Worm (Caenorhabditis elegans) whole organism, mixed stage, embryonic: ENCODE data around the gene nob-1.

Source experiments
- M03D4.4 ChIP-seq: sonication (generic microtip); optimal IDR thresholded peaks from 2 replicates; lab custom pipeline; 2017; ENCODE audit warnings: mild to moderate bottlenecking, missing genetic modification characterization, missing compliant biosample characterization
- bed-3 ChIP-seq: fragments of 200-800 bp; sonication (Bioruptor generic); optimal IDR thresholded peaks from 3 replicates; lab custom pipeline; 2018; ENCODE audit warnings: mild to moderate bottlenecking, missing genetic modification characterization, moderate library complexity, missing compliant biosample characterization
- blmp-1 ChIP-seq: fragments of 150-350 bp; optimal IDR thresholded peaks from 2 replicates; lab custom pipeline; 2014; ENCODE audit warnings: missing biosample characterization, missing genetic modification characterization
- ceh-39 ChIP-seq: fragments of 150-350 bp; optimal IDR thresholded peaks from 2 replicates; lab custom pipeline; 2014; ENCODE audit warnings: missing biosample characterization, missing genetic modification characterization
- ceh-43 ChIP-seq: fragments of 200-800 bp; sonication (Bioruptor generic); optimal IDR thresholded peaks from 2 replicates; lab custom pipeline; 2018; ENCODE audit warnings: mild to moderate bottlenecking, missing genetic modification characterization, moderate library complexity, missing compliant biosample characterization
- ceh-83 ChIP-seq: fragments of 200-800 bp; sonication (Bioruptor generic); optimal IDR thresholded peaks from 2 replicates; lab custom pipeline; 2018; ENCODE audit warnings: mild to moderate bottlenecking, missing genetic modification characterization, missing compliant biosample characterization
- ces-1 ChIP-seq: fragments of 150-350 bp; optimal IDR thresholded peaks from 2 replicates; lab custom pipeline; 2014; ENCODE audit warnings: missing biosample characterization, missing genetic modification reagents, missing genetic modification characterization
- cnd-1 ChIP-seq: fragments of 200-800 bp; sonication (Bioruptor generic); optimal IDR thresholded peaks from 2 replicates; lab custom pipeline; 2018; ENCODE audit warnings: mild to moderate bottlenecking, missing genetic modification characterization, missing compliant biosample characterization
- drap-1 ChIP-seq: fragments of 200-800 bp; sonication (Bioruptor generic); optimal IDR thresholded peaks from 3 replicates; lab custom pipeline; 2018; ENCODE audit warnings: mild to moderate bottlenecking, missing genetic modification characterization, missing compliant biosample characterization
- elt-1 ChIP-seq: sonication (generic microtip); optimal IDR thresholded peaks from 2 replicates; lab custom pipeline; 2017; ENCODE audit warnings: missing genetic modification characterization, mild to moderate bottlenecking, missing compliant biosample characterization, antibody characterized with exemption, moderate library complexity, borderline replicate concordance; ENCODE audit not compliant: insufficient read depth
- elt-3 ChIP-seq: fragments of 150-350 bp; optimal IDR thresholded peaks from 2 replicates; lab custom pipeline; 2014; ENCODE audit warnings: missing biosample characterization, missing genetic modification characterization
- flh-1 ChIP-seq: fragments of 200-800 bp; sonication (Bioruptor generic); optimal IDR thresholded peaks from 2 replicates; lab custom pipeline; 2018; ENCODE audit warnings: mild to moderate bottlenecking, missing genetic modification characterization, moderate library complexity, missing compliant biosample characterization
- ham-2 ChIP-seq: fragments of 200-800 bp; sonication (Bioruptor generic); optimal IDR thresholded peaks from 2 replicates; lab custom pipeline; 2018; ENCODE audit warnings: mild to moderate bottlenecking, missing genetic modification characterization, missing compliant biosample characterization
- hlh-1 ChIP-seq: fragments of 150-350 bp; optimal IDR thresholded peaks from 2 replicates; lab custom pipeline; 2014; ENCODE audit warnings: missing biosample characterization, missing genetic modification reagents, missing genetic modification characterization
- lin-13 ChIP-seq: fragments of 150-350 bp; optimal IDR thresholded peaks from 2 replicates; lab custom pipeline; 2014; ENCODE audit warnings: missing biosample characterization, missing genetic modification characterization
- lin-32 ChIP-seq: fragments of 200-800 bp; sonication (Bioruptor generic); optimal IDR thresholded peaks from 2 replicates; lab custom pipeline; 2018; ENCODE audit warnings: mild to moderate bottlenecking, missing genetic modification characterization, missing compliant biosample characterization
- lsy-2 ChIP-seq: fragments of 150-350 bp; optimal IDR thresholded peaks from 2 replicates; lab custom pipeline; 2014; ENCODE audit warnings: missing biosample characterization, missing genetic modification characterization
- mab-5 ChIP-seq: fragments of 150-350 bp; optimal IDR thresholded peaks from 2 replicates; lab custom pipeline; 2014; ENCODE audit warnings: missing biosample characterization, missing genetic modification characterization
- nhr-12 ChIP-seq: fragments of 150-350 bp; optimal IDR thresholded peaks from 2 replicates; lab custom pipeline; 2014; ENCODE audit warnings: missing biosample characterization, missing genetic modification characterization
- nhr-2 ChIP-seq: fragments of 150-350 bp; optimal IDR thresholded peaks from 2 replicates; lab custom pipeline; 2014; ENCODE audit warnings: missing biosample characterization, missing genetic modification characterization
- nhr-237 ChIP-seq: fragments of 150-350 bp; optimal IDR thresholded peaks from 2 replicates; lab custom pipeline; 2014; ENCODE audit warnings: missing biosample characterization, missing genetic modification characterization
- nhr-28 ChIP-seq: fragments of 150-350 bp; optimal IDR thresholded peaks from 2 replicates; lab custom pipeline; 2014; ENCODE audit warnings: missing biosample characterization, missing genetic modification characterization
- nhr-76 ChIP-seq: sonication (generic microtip); optimal IDR thresholded peaks from 2 replicates; lab custom pipeline; 2017; ENCODE audit warnings: missing biosample characterization, missing genetic modification characterization
- pha-4 ChIP-seq: fragments of 150-350 bp; optimal IDR thresholded peaks from 2 replicates; lab custom pipeline; 2018; ENCODE audit warnings: missing biosample characterization, missing genetic modification reagents, missing genetic modification characterization
- sem-2 ChIP-seq: fragments of 200-800 bp; sonication (Bioruptor generic); optimal IDR thresholded peaks from 2 replicates; lab custom pipeline; 2018; ENCODE audit warnings: mild to moderate bottlenecking, missing genetic modification characterization, missing compliant biosample characterization
- snpc-4 ChIP-seq: fragments of 150-350 bp; optimal IDR thresholded peaks from 2 replicates; lab custom pipeline; 2014; ENCODE audit warnings: missing biosample characterization, missing genetic modification characterization
- sptf-1 ChIP-seq: sonication (generic microtip); optimal IDR thresholded peaks from 2 replicates; lab custom pipeline; 2017; ENCODE audit warnings: mild to moderate bottlenecking, missing genetic modification characterization, moderate library complexity, missing compliant biosample characterization
- unc-39 ChIP-seq: fragments of 150-350 bp; optimal IDR thresholded peaks from 2 replicates; lab custom pipeline; 2014; ENCODE audit warnings: missing biosample characterization, missing genetic modification characterization
- unc-62 ChIP-seq: fragments of 150-350 bp; optimal IDR thresholded peaks from 2 replicates; lab custom pipeline; 2014; ENCODE audit warnings: missing biosample characterization, missing genetic modification reagents, missing genetic modification characterization
- zip-8 ChIP-seq: fragments of 150-350 bp; optimal IDR thresholded peaks from 2 replicates; lab custom pipeline; 2014; ENCODE audit warnings: missing biosample characterization, missing genetic modification characterization
- ztf-11 ChIP-seq: fragments of 150-350 bp; optimal IDR thresholded peaks from 2 replicates; lab custom pipeline; 2014; ENCODE audit warnings: missing biosample characterization, missing genetic modification characterization

nob-1 gene

ce11 chrIII:12119625-12120024, 35.5 kb upstream of the nob-1 start:
- TF ChIP-seq hlh-1 (tag; lab: Kevin White, UChicago) = peak; percentile 40
- no peak for TF ChIP-seq sem-2
- peak; percentile 57 for TF ChIP-seq unc-62 (GFP tag; lab: Kevin White, UChicago)

DNA sequence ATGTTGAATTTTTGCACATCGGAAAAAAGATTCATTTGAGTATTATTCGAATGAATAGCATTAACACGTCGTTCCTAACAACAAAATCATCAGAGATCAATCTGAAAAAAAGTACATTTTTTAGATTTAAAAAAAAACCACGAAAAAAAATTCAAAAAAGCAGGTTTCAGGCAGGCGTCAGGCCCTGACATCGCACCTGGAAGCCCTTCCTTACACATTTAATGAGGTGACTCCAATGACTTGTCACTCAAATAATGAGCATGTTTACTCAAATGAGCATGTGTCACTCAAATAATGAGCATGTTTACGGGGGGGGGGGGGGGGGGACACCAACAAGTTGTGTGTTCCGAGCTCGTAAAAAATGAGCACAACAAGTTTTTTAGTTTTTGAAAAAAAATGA, 34.3 kb upstream of the nob-1 start, which contains the start of gene lron-12:
Gene lron-12, minus strand, starts transcription at position 101 of the 400 bp plus-strand sequence.
- TF ChIP-seq ces-1 (GFP tag; lab: Kevin White, UChicago) (no peak), mab-5 (tag; lab: Kevin White, UChicago) (no peak), nhr-28 (tag; lab: Kevin White, UChicago) (no peak), elt-1 (tag; lab: Kevin White, UChicago) (no peak)

ce11 chrIII:12107441-12107840, 23.3 kb upstream of the nob-1 start, which contains the start of the genes cest-12 and lonp-2:
Gene cest-12, minus strand, starts transcription at chrIII:12107541.
Gene lonp-2, plus strand, starts transcription at chrIII:12107774.
- TF ChIP-seq zip-8 (tag; lab: Kevin White, UChicago) (no peak), lin-32 (GFP tag; lab: Kevin White, UChicago) (no peak), drap-1 (GFP tag; lab: Kevin White, UChicago) (no peak), unc-62 (GFP tag; lab: Kevin White, UChicago) (no peak), elt-3 (tag; lab: Kevin White, UChicago) (no peak), blmp-1 (no peak), nhr-2 (no peak), unc-39 (tag; lab: Kevin White, UChicago) (no peak), ceh-39 (tag; lab: Kevin White, UChicago) (no peak), bed-3 (no peak), cnd-1 (tag; lab: Kevin White, UChicago) (no peak), elt-1 (tag; lab: Kevin White, UChicago) (no peak), nhr-12 (no peak), lin-13 (tag; lab: Kevin White, UChicago) (no peak), nhr-237 (tag; lab: Kevin White, UChicago) (no peak), sptf-1 (tag; lab: Kevin White, UChicago) (no peak), hlh-1 (tag; lab: Kevin White, UChicago) (no peak)

- TF ChIP-seq lin-13 (tag; lab: Kevin White, UChicago) = no peak
- no peak for TF ChIP-seq nhr-28 (tag; lab: Kevin White, UChicago)
- no peak for TF ChIP-seq lin-32 (GFP tag; lab: Kevin White, UChicago)
- TF ChIP-seq M03D4.4 (tag; lab: Kevin White, UChicago) = no peak
- TF ChIP-seq lsy-2 (tag; lab: Kevin White, UChicago) = no peak
- TF ChIP-seq sem-2 = no peak
- TF ChIP-seq unc-62 (GFP tag; lab: Kevin White, UChicago) = no peak
- TF ChIP-seq flh-1 (GFP tag; lab: Kevin White, UChicago) = no peak
- no peak for TF ChIP-seq unc-39 (tag; lab: Kevin White, UChicago)
- TF ChIP-seq, all 35 proteins: peak for 0
Measured at ce11 chrIII:12094158-12094856, 10.2 kb upstream of the nob-1 start.

ce11 chrIII:12092595-12092994, 8.5 kb upstream of the nob-1 start:
- TF ChIP-seq ceh-43 (GFP tag; lab: Kevin White, UChicago) (no peak), blmp-1 (no peak), nhr-2 (peak; percentile 94), ham-2 (no peak)

ce11 chrIII:12087564-12087963, 3.4 kb upstream of the nob-1 start:
- TF ChIP-seq zip-8 (tag; lab: Kevin White, UChicago) (no peak), ces-1 (GFP tag; lab: Kevin White, UChicago) (no peak), ztf-11 (tag; lab: Kevin White, UChicago) (no peak), ceh-39 (tag; lab: Kevin White, UChicago) (no peak), mab-5 (tag; lab: Kevin White, UChicago) (no peak), snpc-4 (tag; lab: Kevin White, UChicago) (no peak), nhr-76 (tag; lab: Kevin White, UChicago) (no peak), lin-32 (GFP tag; lab: Kevin White, UChicago) (no peak), pha-4 (tag; lab: Kevin White, UChicago) (no peak), elt-3 (tag; lab: Kevin White, UChicago) (no peak), blmp-1 (no peak), ceh-83 (GFP tag; lab: Kevin White, UChicago) (no peak), unc-62 (GFP tag; lab: Kevin White, UChicago) (no peak), bed-3 (no peak), ham-2 (no peak), flh-1 (GFP tag; lab: Kevin White, UChicago) (no peak)
- TF ChIP-seq, all 35 proteins: peak for 0
